Fruit fly (Drosophila melanogaster) whole organism, embryonic: ENCODE measurements around the gene Rpn9.

ENCODE experiments used
- Abd-B ChIP-seq: fragments of 200-800 bp; sonication (Bioruptor generic); optimal IDR thresholded peaks from 2 replicates; lab custom pipeline; 2018; ENCODE audit warnings: missing biosample characterization, mild to moderate bottlenecking, missing genetic modification characterization, moderate library complexity
- crol ChIP-seq: fragments of 200-800 bp; sonication (Bioruptor generic); IDR thresholded peaks from 2 replicates; pipeline ENCODE4 v1.3.6; 2022; ENCODE audit warnings: missing biosample characterization, missing genetic modification characterization
- hb ChIP-seq: fragments of 200-800 bp; sonication (Bioruptor generic); IDR thresholded peaks from 3 replicates; pipeline ENCODE4 v1.3.6; 2022; ENCODE audit warnings: missing biosample characterization, missing genetic modification characterization; ENCODE audit not compliant: partially characterized antibody

- TF ChIP-seq crol (GFP tag; lab: Robert Waterston, UW): no peak
- no peak for TF ChIP-seq hb (GFP tag; lab: Robert Waterston, UW)
- no peak for TF ChIP-seq Abd-B (GFP tag; lab: Kevin White, UChicago)
Observed at dm6 chr3R:23724843-23725506, 8.3 kb downstream of the Rpn9 start.
